Worm (Caenorhabditis elegans): ENCODE results near the gene ZK1290.10.

ce11 chrII:7558864-7559263 lies 5.2 kb upstream of the ZK1290.10 start:
- TF ChIP-seq sma-3 (GFP tag; optimal IDR thresholded peaks at IDR 0.05), result no peak
- TF ChIP-seq elt-1 (tag; optimal IDR thresholded peaks at IDR 0.05), result no peak
- no peak for TF ChIP-seq ztf-11 (tag; optimal IDR thresholded peaks at IDR 0.05)
- no peak for TF ChIP-seq aly-2 (tag; optimal IDR thresholded peaks at IDR 0.05)
- TF ChIP-seq nhr-23 (tag; optimal IDR thresholded peaks at IDR 0.05), result no peak
- no peak for TF ChIP-seq snpc-4 (tag; optimal IDR thresholded peaks at IDR 0.05)
- TF ChIP-seq nhr-11 (tag; optimal IDR thresholded peaks at IDR 0.05), result no peak
- TF ChIP-seq sma-9 (GFP tag; optimal IDR thresholded peaks at IDR 0.05), result no peak
- TF ChIP-seq sma-9 (tag; optimal IDR thresholded peaks at IDR 0.05), result no peak
- TF ChIP-seq ceh-82 (tag; optimal IDR thresholded peaks at IDR 0.05), result no peak
- no peak for TF ChIP-seq skn-1 (tag; optimal IDR thresholded peaks at IDR 0.05)
- TF ChIP-seq lin-11 (tag; optimal IDR thresholded peaks at IDR 0.05), result no peak
- TF ChIP-seq zag-1 (tag; optimal IDR thresholded peaks at IDR 0.05), result no peak
- TF ChIP-seq nhr-12 (tag; optimal IDR thresholded peaks at IDR 0.05), result no peak
